Fruit fly (Drosophila melanogaster) whole organism, embryonic: ENCODE results near the gene CG44044.

Experiments
- ATbp ChIP-seq: fragments of 200-800 bp; sonication (Bioruptor generic); optimal IDR thresholded peaks from 2 replicates; lab custom pipeline; 2017; ENCODE audit warnings: missing biosample characterization, mild to moderate bottlenecking, missing genetic modification characterization, missing genetic modification reagents
- Adf1 ChIP-seq: fragments of 200-800 bp; sonication (Bioruptor generic); IDR thresholded peaks from 2 replicates; pipeline ENCODE4 v1.3.6; 2022; ENCODE audit warnings: missing biosample characterization, missing genetic modification characterization
- Bgb ChIP-seq: fragments of 200-800 bp; sonication (Bioruptor generic); IDR thresholded peaks from 2 replicates; pipeline ENCODE4 v1.3.6; 2022; ENCODE audit warnings: missing biosample characterization, missing genetic modification characterization; ENCODE audit not compliant: partially characterized antibody
- CG12391 ChIP-seq: fragments of 200-800 bp; sonication (Bioruptor generic); optimal IDR thresholded peaks from 3 replicates; lab custom pipeline; 2018; ENCODE audit warnings: missing biosample characterization, mild to moderate bottlenecking, missing genetic modification characterization, moderate library complexity
- CG14050 ChIP-seq: fragments of 200-800 bp; sonication (Bioruptor generic); IDR thresholded peaks from 3 replicates; pipeline ENCODE4 v1.3.6; 2022; ENCODE audit warnings: missing biosample characterization, missing genetic modification characterization
- CG17359 ChIP-seq: fragments of 200-800 bp; sonication (Bioruptor generic); optimal IDR thresholded peaks from 3 replicates; lab custom pipeline; 2018; ENCODE audit warnings: missing biosample characterization, mild to moderate bottlenecking, missing genetic modification characterization, moderate library complexity
- CG17385 ChIP-seq: fragments of 200-800 bp; sonication (Bioruptor generic); optimal IDR thresholded peaks from 3 replicates; lab custom pipeline; 2018; ENCODE audit warnings: missing biosample characterization, mild to moderate bottlenecking, missing genetic modification characterization
- CG1792 ChIP-seq: fragments of 200-800 bp; sonication (Bioruptor generic); optimal IDR thresholded peaks from 2 replicates; lab custom pipeline; 2016; ENCODE audit warnings: missing biosample characterization, missing genetic modification characterization
- CG18599 ChIP-seq: fragments of 200-800 bp; sonication (Bioruptor generic); optimal IDR thresholded peaks from 3 replicates; lab custom pipeline; 2017; ENCODE audit warnings: missing biosample characterization, missing genetic modification characterization, mild to moderate bottlenecking, moderate library complexity, missing genetic modification reagents
- CG2129 ChIP-seq: fragments of 200-800 bp; sonication (Bioruptor generic); IDR thresholded peaks from 2 replicates; pipeline ENCODE4 v1.3.6; 2022; ENCODE audit warnings: missing biosample characterization, missing genetic modification characterization; ENCODE audit not compliant: partially characterized antibody
- CG3847 ChIP-seq: fragments of 200-800 bp; sonication (Bioruptor generic); IDR thresholded peaks from 2 replicates; pipeline ENCODE4 v1.3.6; 2022; ENCODE audit warnings: missing biosample characterization, missing genetic modification characterization
- CG42726 ChIP-seq: fragments of 200-800 bp; sonication (Bioruptor generic); IDR thresholded peaks from 2 replicates; pipeline ENCODE4 v1.3.6; 2022; ENCODE audit warnings: missing biosample characterization, missing genetic modification characterization; ENCODE audit not compliant: partially characterized antibody
- CG4328 ChIP-seq: fragments of 200-800 bp; sonication (Bioruptor generic); optimal IDR thresholded peaks from 3 replicates; lab custom pipeline; 2017; ENCODE audit warnings: missing biosample characterization, missing genetic modification reagents, missing genetic modification characterization
- CG4617 ChIP-seq: fragments of 200-800 bp; sonication (Bioruptor generic); optimal IDR thresholded peaks from 3 replicates; lab custom pipeline; 2016; ENCODE audit warnings: missing biosample characterization, missing genetic modification characterization, borderline replicate concordance
- CG5953 ChIP-seq: fragments of 200-800 bp; sonication (Bioruptor generic); IDR thresholded peaks from 2 replicates; pipeline ENCODE4 v1.3.6; 2022; ENCODE audit warnings: missing biosample characterization, missing genetic modification characterization
- CG6765 ChIP-seq: fragments of 200-800 bp; sonication (Bioruptor generic); optimal IDR thresholded peaks from 3 replicates; lab custom pipeline; 2017; ENCODE audit warnings: missing biosample characterization, mild to moderate bottlenecking, missing genetic modification characterization
- CG9437 ChIP-seq: fragments of 200-800 bp; sonication (Bioruptor generic); optimal IDR thresholded peaks from 2 replicates; lab custom pipeline; 2018; ENCODE audit warnings: missing biosample characterization, mild to moderate bottlenecking, missing genetic modification characterization
- CG9727 ChIP-seq: fragments of 200-800 bp; sonication (Bioruptor generic); optimal IDR thresholded peaks from 3 replicates; lab custom pipeline; 2017; ENCODE audit warnings: missing biosample characterization, mild to moderate bottlenecking, missing genetic modification characterization
- CG9797 ChIP-seq: fragments of 200-800 bp; sonication (Bioruptor generic); optimal IDR thresholded peaks from 3 replicates; lab custom pipeline; 2018; ENCODE audit warnings: missing biosample characterization, mild to moderate bottlenecking, missing genetic modification characterization
- Chrac-16 ChIP-seq: fragments of 200-800 bp; sonication (Bioruptor generic); optimal IDR thresholded peaks from 3 replicates; lab custom pipeline; 2016; ENCODE audit warnings: missing biosample characterization, missing genetic modification characterization
- CrebB ChIP-seq: fragments of 200-800 bp; sonication (Bioruptor generic); optimal IDR thresholded peaks from 3 replicates; lab custom pipeline; 2018; ENCODE audit warnings: missing biosample characterization, mild to moderate bottlenecking, missing genetic modification characterization
- E2f1 ChIP-seq: fragments of 200-800 bp; sonication (Bioruptor generic); IDR thresholded peaks from 2 replicates; pipeline ENCODE4 v1.3.6; 2022; ENCODE audit warnings: missing biosample characterization, missing genetic modification characterization
- Fer1 ChIP-seq: fragments of 200-800 bp; sonication (Bioruptor generic); optimal IDR thresholded peaks from 2 replicates; lab custom pipeline; 2017; ENCODE audit warnings: missing biosample characterization, mild to moderate bottlenecking, missing genetic modification characterization
- HHEX ChIP-seq: fragments of 200-800 bp; sonication (Bioruptor generic); optimal IDR thresholded peaks from 3 replicates; lab custom pipeline; 2017; ENCODE audit warnings: missing biosample characterization, mild to moderate bottlenecking, missing genetic modification characterization, missing genetic modification reagents
- HLH3B ChIP-seq: fragments of 200-800 bp; sonication (Bioruptor generic); IDR thresholded peaks from 2 replicates; pipeline ENCODE4 v1.3.6; 2022; ENCODE audit warnings: missing biosample characterization, missing genetic modification characterization
- HLHmδ ChIP-seq: fragments of 200-800 bp; sonication (Bioruptor generic); optimal IDR thresholded peaks from 2 replicates; lab custom pipeline; 2018; ENCODE audit warnings: missing biosample characterization, mild to moderate bottlenecking, missing genetic modification characterization, moderate library complexity
- HmgZ ChIP-seq: fragments of 200-800 bp; sonication (Bioruptor generic); optimal IDR thresholded peaks from 2 replicates; lab custom pipeline; 2018; ENCODE audit warnings: missing biosample characterization, mild to moderate bottlenecking, missing genetic modification characterization
- Jarid2 ChIP-seq: fragments of 200-800 bp; sonication (Bioruptor generic); optimal IDR thresholded peaks from 3 replicates; lab custom pipeline; 2017; ENCODE audit warnings: mild to moderate bottlenecking, missing biosample characterization, missing genetic modification reagents, missing genetic modification characterization
- Meics ChIP-seq: fragments of 200-800 bp; sonication (Bioruptor generic); optimal IDR thresholded peaks from 2 replicates; lab custom pipeline; 2017; ENCODE audit warnings: missing biosample characterization, mild to moderate bottlenecking, missing genetic modification characterization
- Nf-YB ChIP-seq: fragments of 200-800 bp; sonication (Bioruptor generic); optimal IDR thresholded peaks from 3 replicates; lab custom pipeline; 2019; ENCODE audit warnings: missing biosample characterization, mild to moderate bottlenecking, missing genetic modification characterization, moderate library complexity
- Nf-YC ChIP-seq: fragments of 200-800 bp; optimal IDR thresholded peaks from 3 replicates; lab custom pipeline; 2019; ENCODE audit warnings: missing biosample characterization, mild to moderate bottlenecking, missing genetic modification characterization, moderate library complexity
- Opbp ChIP-seq: fragments of 200-800 bp; sonication (Bioruptor generic); IDR thresholded peaks from 3 replicates; pipeline ENCODE4 v1.3.6; 2022; ENCODE audit warnings: missing biosample characterization, missing genetic modification characterization; ENCODE audit not compliant: partially characterized antibody
- Scr ChIP-seq: fragments of 200-800 bp; sonication (Bioruptor generic); IDR thresholded peaks from 2 replicates; pipeline ENCODE4 v1.3.6; 2022; ENCODE audit warnings: missing biosample characterization, missing genetic modification characterization; ENCODE audit not compliant: partially characterized antibody
- ato ChIP-seq: fragments of 200-800 bp; sonication (Bioruptor generic); IDR thresholded peaks from 2 replicates; pipeline ENCODE4 v1.3.6; 2022; ENCODE audit warnings: missing biosample characterization, missing genetic modification characterization; ENCODE audit not compliant: partially characterized antibody
- bbx ChIP-seq: fragments of 200-800 bp; sonication (Bioruptor generic); IDR thresholded peaks from 2 replicates; pipeline ENCODE4 v1.3.6; 2022; ENCODE audit warnings: missing biosample characterization, missing genetic modification characterization; ENCODE audit not compliant: partially characterized antibody
- crp ChIP-seq, 2 experiments: fragments of 200-800 bp; sonication (Bioruptor generic); optimal IDR thresholded peaks; 2 replicates in 1 of 2; 3 replicates in 1 of 2; lab custom pipeline; 2017; ENCODE audit warnings: missing biosample characterization in 2 of 2, missing genetic modification characterization in 2 of 2, mild to moderate bottlenecking in 1 of 2, moderate library complexity in 1 of 2
- dati ChIP-seq: fragments of 200-800 bp; sonication (Bioruptor generic); IDR thresholded peaks from 2 replicates; pipeline ENCODE4 v1.3.6; 2022; ENCODE audit warnings: missing biosample characterization, missing genetic modification characterization
- dm ChIP-seq: fragments of 200-800 bp; sonication (Bioruptor generic); optimal IDR thresholded peaks from 3 replicates; lab custom pipeline; 2016; ENCODE audit warnings: missing biosample characterization, missing genetic modification characterization
- eve ChIP-seq, 2 experiments: fragments of >200 bp; optimal IDR thresholded peaks; 2 replicates each; lab custom pipeline; 2017; ENCODE audit warnings: missing biosample characterization in 2 of 2, missing genetic modification characterization in 2 of 2
- luna ChIP-seq: fragments of 200-800 bp; sonication (Bioruptor generic); optimal IDR thresholded peaks from 2 replicates; lab custom pipeline; 2016; ENCODE audit warnings: missing biosample characterization, missing genetic modification characterization
- nerfin-1 ChIP-seq: fragments of 200-800 bp; sonication (Bioruptor generic); optimal IDR thresholded peaks from 3 replicates; lab custom pipeline; 2019; ENCODE audit warnings: missing biosample characterization, mild to moderate bottlenecking, missing genetic modification characterization, moderate library complexity
- nmo ChIP-seq: fragments of 200-800 bp; sonication (Bioruptor generic); optimal IDR thresholded peaks from 2 replicates; lab custom pipeline; 2018; ENCODE audit warnings: missing biosample characterization, mild to moderate bottlenecking, missing genetic modification characterization, moderate library complexity
- p53 ChIP-seq: fragments of 200-800 bp; sonication (Bioruptor generic); optimal IDR thresholded peaks from 2 replicates; lab custom pipeline; 2016; ENCODE audit warnings: missing biosample characterization, missing genetic modification characterization
- pho ChIP-seq: fragments of 200-800 bp; sonication (Bioruptor generic); optimal IDR thresholded peaks from 2 replicates; lab custom pipeline; 2016; ENCODE audit warnings: missing biosample characterization, missing genetic modification characterization
- rib ChIP-seq: fragments of 200-800 bp; sonication (Bioruptor generic); IDR thresholded peaks from 2 replicates; pipeline ENCODE4 v1.3.6; 2022; ENCODE audit warnings: missing biosample characterization, missing genetic modification characterization
- sens ChIP-seq: fragments of 200-800 bp; sonication (Bioruptor generic); peaks from one replicate; lab custom pipeline; 2016; ENCODE audit warnings: missing biosample characterization, missing genetic modification characterization
- tio ChIP-seq: fragments of 200-800 bp; sonication (Bioruptor generic); optimal IDR thresholded peaks from 2 replicates; lab custom pipeline; 2017; ENCODE audit warnings: missing biosample characterization, missing genetic modification characterization, inconsistent platforms
- vnd ChIP-seq: fragments of 200-800 bp; sonication (Bioruptor generic); IDR thresholded peaks from 3 replicates; pipeline ENCODE4 v1.3.6; 2022; ENCODE audit warnings: missing biosample characterization, missing genetic modification characterization; ENCODE audit not compliant: partially characterized antibody

Gene CG44044

DNA sequence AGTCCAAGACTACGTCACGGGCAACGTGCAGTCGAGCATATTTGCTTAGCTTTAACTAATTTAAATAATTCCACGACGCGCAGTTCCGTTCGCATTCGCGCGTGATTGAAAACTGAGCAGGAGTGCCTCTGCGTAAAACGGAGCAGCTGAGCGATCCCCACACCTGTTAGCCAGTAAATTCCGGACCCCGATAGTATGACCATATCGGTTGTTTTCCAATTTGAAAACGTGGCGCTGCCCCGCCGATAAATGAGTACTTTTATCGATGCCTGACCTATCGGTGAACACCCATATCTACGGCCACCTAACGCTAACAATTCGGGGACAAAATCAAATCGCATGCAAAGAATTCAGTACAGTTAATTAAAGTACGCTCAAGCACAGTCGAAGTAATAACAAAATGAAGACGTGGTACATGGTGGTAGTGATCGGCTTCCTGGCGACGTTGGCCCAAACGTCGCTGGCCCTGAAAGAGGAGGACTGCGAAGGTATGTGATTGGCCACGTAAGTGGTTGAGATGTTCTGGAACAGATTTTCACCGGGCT, 27.5 kb downstream of the CG44044 start, which contains the start of the genes CG14879 and Manf (continued):
- TF ChIP-seq CG5953 (0 out of 2 replicates have a peak, but pooled peaks have one; percentile 16), HHEX (no peak), CG18599 (no peak), bbx (GFP tag; lab: Robert Waterston, UW) (peak; percentile 58; the same call in 1 of the 2 replicates), CG3847 (GFP tag; lab: Robert Waterston, UW) (no peak), Nf-YB (GFP tag; lab: Kevin White, UChicago) (peak; percentile 37), CG14050 (GFP tag; lab: Robert Waterston, UW) (no peak), CrebB (tag; lab: Kevin White, UChicago) (no peak), Chrac-16 (GFP tag; lab: Kevin White, UChicago) (no peak), CG17385 (peak; percentile 8), CG2129 (GFP tag; lab: Robert Waterston, UW) (no peak), nerfin-1 (tag; lab: Kevin White, UChicago) (peak; percentile 72), crp (GFP tag; optimal IDR thresholded peaks at IDR 0.05; lab: Kevin White, UChicago) (peak in 1 of 2 experiments; percentile 79), nmo (GFP tag; lab: Kevin White, UChicago) (peak; percentile 8), E2f1 (no peak), HLH3B (GFP tag; lab: Robert Waterston, UW) (no peak), Fer1 (GFP tag; lab: Kevin White, UChicago) (peak; percentile 11), tio (GFP tag; lab: Kevin White, UChicago) (no peak), CG9727 (peak; percentile 19), CG17359 (tag; lab: Kevin White, UChicago) (no peak), ato (0 out of 2 replicates have a peak, but pooled peaks have one; percentile 28), dm (GFP tag; lab: Kevin White, UChicago) (peak; percentile 35), CG4617 (GFP tag; lab: Kevin White, UChicago) (peak; percentile 25), Jarid2 (GFP tag; lab: Kevin White, UChicago) (peak; percentile 76), luna (GFP tag; lab: Kevin White, UChicago) (no peak), HLHmδ (peak; percentile 7), CG6765 (no peak), CG9437 (peak; percentile 6), CG42726 (0 out of 2 replicates have a peak, but pooled peaks have one; percentile 10), rib (GFP tag; lab: Robert Waterston, UW) (peak; percentile 30; the same call in 1 of the 2 replicates), Scr (GFP tag; lab: Robert Waterston, UW) (peak; percentile 49; the same call in 1 of the 2 replicates), sens (GFP tag; lab: Kevin White, UChicago) (peak; percentile 75), Adf1 (GFP tag; lab: Robert Waterston, UW) (peak; percentile 10; the same call in 1 of the 2 replicates), dati (GFP tag; lab: Robert Waterston, UW) (no peak), eve (GFP tag; optimal IDR thresholded peaks at IDR 0.05; lab: Kevin White, UChicago) (no peak), Bgb (GFP tag; lab: Robert Waterston, UW) (peak; percentile 62), Opbp (GFP tag; lab: Robert Waterston, UW) (peak; percentile 69; the same call in 2 of the 3 replicates), ATbp (GFP tag; lab: Kevin White, UChicago) (no peak), p53 (no peak), Meics (GFP tag; lab: Kevin White, UChicago) (peak; percentile 4), pho (no peak), vnd (GFP tag; lab: Robert Waterston, UW) (no peak), CG4328 (GFP tag; lab: Kevin White, UChicago) (no peak), CG12391 (peak; percentile 16), CG1792 (GFP tag; lab: Kevin White, UChicago) (no peak), CG9797 (GFP tag; lab: Kevin White, UChicago) (peak; percentile 90), HmgZ (tag; lab: Kevin White, UChicago) (peak; percentile 52), Nf-YC (tag; lab: Kevin White, UChicago) (peak; percentile 73)
